Worm (Caenorhabditis elegans): ENCODE measurements around the gene F01D5.10.

F01D5.10 gene

ce11 chrII:13982247-13982646, 38.9 kb downstream of the F01D5.10 start:
- peak; percentile 92 for TF ChIP-seq set-16 (GFP tag; IDR thresholded peaks at IDR 0.05)
- no peak for TF ChIP-seq nhr-6 (tag; optimal IDR thresholded peaks at IDR 0.05)
- TF ChIP-seq mxl-3 (GFP tag; optimal IDR thresholded peaks at IDR 0.05), result no peak
- TF ChIP-seq snpc-1.2 (GFP tag; IDR thresholded peaks at IDR 0.05), result no peak
- TF ChIP-seq dpl-1 (GFP tag; optimal IDR thresholded peaks at IDR 0.05), result no peak
- TF ChIP-seq ceh-32 (tag; optimal IDR thresholded peaks at IDR 0.05; ENCODE audit: poor library complexity), result no peak
- TF ChIP-seq lim-7 (GFP tag; IDR thresholded peaks at IDR 0.05), result 0 out of 2 replicates have a peak, but pooled peaks have one; percentile 60

- TF ChIP-seq pqm-1 (tag; optimal IDR thresholded peaks at IDR 0.05) (peak; percentile 19), madf-9 (GFP tag; conservative IDR thresholded peaks at IDR 0.05) (no peak), daf-16 (GFP tag; optimal IDR thresholded peaks at IDR 0.05) (no peak), daf-16 (tag; optimal IDR thresholded peaks at IDR 0.05) (peak; percentile 9)
Observed at ce11 chrII:13981819-13982218, 39.3 kb downstream of the F01D5.10 start.

ce11 chrII:13981097-13981496, 40.0 kb downstream of the F01D5.10 start, which contains the start of gene Y39G8B.9:
Gene Y39G8B.9 (plus strand): TSS chrII:13981365.
- peak; percentile 48 for TF ChIP-seq nhr-28 (tag; optimal IDR thresholded peaks at IDR 0.05)
- TF ChIP-seq lin-1 (GFP tag; IDR thresholded peaks at IDR 0.05), result no peak
- TF ChIP-seq daf-16 (GFP tag; optimal IDR thresholded peaks at IDR 0.05), result no peak
- TF ChIP-seq daf-16 (tag; optimal IDR thresholded peaks at IDR 0.05), result peak; percentile 7
- TF ChIP-seq pqm-1 (tag; optimal IDR thresholded peaks at IDR 0.05), result peak; percentile 68
- TF ChIP-seq nhr-42 (GFP tag; IDR thresholded peaks at IDR 0.05), result no peak
- peak; percentile 41; the same call in 1 of the 2 replicates for TF ChIP-seq dmd-6 (GFP tag; IDR thresholded peaks at IDR 0.05)

- TF ChIP-seq aha-1 (tag) (peak; percentile 35), hlh-30 (tag; optimal IDR thresholded peaks at IDR 0.05; ENCODE audit: insufficient read depth) (peak; percentile 43), F37D6.2 (tag; optimal IDR thresholded peaks at IDR 0.05) (no peak), lin-38 (GFP tag; IDR thresholded peaks at IDR 0.05) (no peak), egl-27 (tag; optimal IDR thresholded peaks at IDR 0.05) (no peak), lin-1 (GFP tag; IDR thresholded peaks at IDR 0.05) (no peak), F49E8.2 (tag; optimal IDR thresholded peaks at IDR 0.05; ENCODE audit: borderline replicate concordance) (no peak), nhr-102 (tag; optimal IDR thresholded peaks at IDR 0.05) (no peak), fos-1 (tag; optimal IDR thresholded peaks at IDR 0.05) (no peak), nhr-28 (tag; optimal IDR thresholded peaks at IDR 0.05) (peak; percentile 40), daf-16 (GFP tag; optimal IDR thresholded peaks at IDR 0.05) (no peak), daf-16 (tag; optimal IDR thresholded peaks at IDR 0.05) (peak; percentile 76), F44E2.7 (GFP tag; IDR thresholded peaks at IDR 0.05) (no peak), ceh-62 (tag; optimal IDR thresholded peaks at IDR 0.05) (no peak), gei-8 (GFP tag; optimal IDR thresholded peaks at IDR 0.05) (no peak), Y75B8A.6 (GFP tag; IDR thresholded peaks at IDR 0.05) (no peak), skn-1 (tag; optimal IDR thresholded peaks at IDR 0.05) (no peak), duxl-1 (tag; optimal IDR thresholded peaks at IDR 0.05; ENCODE audit: poor library complexity) (no peak), ama-1 (optimal IDR thresholded peaks at IDR 0.05) (no peak), unc-130 (GFP tag; optimal IDR thresholded peaks at IDR 0.05) (no peak), lim-7 (GFP tag; IDR thresholded peaks at IDR 0.05) (no peak), unc-62 (GFP tag; optimal IDR thresholded peaks at IDR 0.05 in 1 of 2) (peak in 1 of 2 experiments; percentile 22), unc-62 (tag; optimal IDR thresholded peaks at IDR 0.05) (no peak), spr-1 (tag; optimal IDR thresholded peaks at IDR 0.05) (no peak), dve-1 (tag; optimal IDR thresholded peaks at IDR 0.05; ENCODE audit: insufficient read depth) (peak; percentile 61), ceh-82 (tag; optimal IDR thresholded peaks at IDR 0.05) (no peak), fkh-10 (GFP tag; optimal IDR thresholded peaks at IDR 0.05) (no peak), nhr-10 (tag; optimal IDR thresholded peaks at IDR 0.05) (no peak), lsy-2 (tag; optimal IDR thresholded peaks at IDR 0.05) (no peak), ceh-28 (tag; optimal IDR thresholded peaks at IDR 0.05) (no peak), hmg-1.1 (GFP tag; IDR thresholded peaks at IDR 0.05) (no peak), ces-1 (GFP tag; optimal IDR thresholded peaks at IDR 0.05) (no peak), mdl-1 (tag; optimal IDR thresholded peaks at IDR 0.05) (no peak), F26F4.8 (GFP tag; conservative IDR thresholded peaks at IDR 0.05) (no peak), tag-97 (GFP tag; IDR thresholded peaks at IDR 0.05) (no peak), dpl-1 (GFP tag; optimal IDR thresholded peaks at IDR 0.05) (no peak)
Observed at ce11 chrII:13979833-13980513, 41.2 kb downstream of the F01D5.10 start, which contains the start of gene sre-48. Gene sre-48 (minus strand): TSS chrII:13979883.
